Fruit fly (Drosophila melanogaster) whole organism, embryonic: ENCODE results near the gene Rdh.

ENCODE experiments used
- Aef1 ChIP-seq: fragments of 200-800 bp; sonication (Bioruptor generic); IDR thresholded peaks from 3 replicates; pipeline ENCODE4 v1.3.6; 2022; ENCODE audit warnings: missing biosample characterization, missing genetic modification characterization
- Awh ChIP-seq: fragments of 200-800 bp; sonication (Bioruptor generic); IDR thresholded peaks from 2 replicates; pipeline ENCODE4, ENCODE4 v1.3.6; 2022; ENCODE audit warnings: missing biosample characterization, missing genetic modification characterization
- B-H2 ChIP-seq: fragments of 200-800 bp; sonication (Bioruptor generic); optimal IDR thresholded peaks from 2 replicates; lab custom pipeline; 2018; ENCODE audit warnings: missing biosample characterization, mild to moderate bottlenecking, missing genetic modification characterization
- CG10267 ChIP-seq: fragments of 200-800 bp; sonication (Bioruptor generic); optimal IDR thresholded peaks from 2 replicates; lab custom pipeline; 2018; ENCODE audit warnings: missing biosample characterization, mild to moderate bottlenecking, missing genetic modification characterization, moderate library complexity
- CG10366 ChIP-seq: fragments of 200-800 bp; sonication (Bioruptor generic); IDR thresholded peaks from 2 replicates; pipeline ENCODE4 v1.3.6; 2022; ENCODE audit warnings: missing biosample characterization, missing genetic modification characterization
- CG11696 ChIP-seq: fragments of 200-800 bp; sonication (Bioruptor generic); IDR thresholded peaks from 2 replicates; pipeline ENCODE4 v1.3.6; 2022; ENCODE audit warnings: missing biosample characterization, missing genetic modification characterization
- CG12769 ChIP-seq: fragments of 200-800 bp; sonication (Bioruptor generic); optimal IDR thresholded peaks from 2 replicates; lab custom pipeline; 2019; ENCODE audit warnings: missing biosample characterization, mild to moderate bottlenecking, missing genetic modification characterization, moderate library complexity
- CG15073 ChIP-seq: fragments of 200-800 bp; sonication (Bioruptor generic); optimal IDR thresholded peaks from 2 replicates; lab custom pipeline; 2016; ENCODE audit warnings: missing biosample characterization, missing genetic modification characterization
- CG1603 ChIP-seq: fragments of 200-800 bp; sonication (Bioruptor generic); optimal IDR thresholded peaks from 2 replicates; lab custom pipeline; 2019; ENCODE audit warnings: missing biosample characterization, mild to moderate bottlenecking, missing genetic modification characterization, moderate library complexity
- CG16813 ChIP-seq: fragments of 200-800 bp; sonication (Bioruptor generic); IDR thresholded peaks from 3 replicates; pipeline ENCODE4 v1.3.6; 2022; ENCODE audit warnings: missing biosample characterization, missing genetic modification characterization; ENCODE audit not compliant: partially characterized antibody
- CG17802 ChIP-seq: fragments of 200-800 bp; sonication (Bioruptor generic); optimal IDR thresholded peaks from 2 replicates; lab custom pipeline; 2018; ENCODE audit warnings: missing biosample characterization, mild to moderate bottlenecking, missing genetic modification characterization, moderate library complexity
- CG2129 ChIP-seq: fragments of 200-800 bp; sonication (Bioruptor generic); IDR thresholded peaks from 2 replicates; pipeline ENCODE4 v1.3.6; 2022; ENCODE audit warnings: missing biosample characterization, missing genetic modification characterization; ENCODE audit not compliant: partially characterized antibody
- CG30020 ChIP-seq: fragments of 200-800 bp; optimal IDR thresholded peaks from 2 replicates; lab custom pipeline; 2019; ENCODE audit warnings: missing biosample characterization, mild to moderate bottlenecking, missing genetic modification characterization, moderate library complexity
- CG4360 ChIP-seq: fragments of 200-800 bp; sonication (Bioruptor generic); IDR thresholded peaks from 2 replicates; pipeline ENCODE4 v1.3.6; 2022; ENCODE audit warnings: missing biosample characterization, missing genetic modification characterization
- CG4854 ChIP-seq: fragments of 200-800 bp; sonication (Bioruptor generic); optimal IDR thresholded peaks from 2 replicates; lab custom pipeline; 2016; ENCODE audit warnings: missing biosample characterization, missing genetic modification characterization, inconsistent platforms
- CG5180 ChIP-seq: fragments of 200-800 bp; sonication (Bioruptor generic); optimal IDR thresholded peaks from 3 replicates; lab custom pipeline; 2017; ENCODE audit warnings: missing biosample characterization, missing genetic modification characterization, mild to moderate bottlenecking, moderate library complexity, missing genetic modification reagents
- CG6791 ChIP-seq: fragments of 200-800 bp; sonication (Bioruptor generic); IDR thresholded peaks from 3 replicates; pipeline ENCODE4 v1.3.6; 2022; ENCODE audit warnings: missing biosample characterization, missing genetic modification characterization; ENCODE audit not compliant: partially characterized antibody
- CG7839 ChIP-seq: fragments of 200-800 bp; sonication (Bioruptor generic); optimal IDR thresholded peaks from 3 replicates; lab custom pipeline; 2018; ENCODE audit warnings: missing biosample characterization, mild to moderate bottlenecking, missing genetic modification characterization, moderate library complexity
- CG8388 ChIP-seq: fragments of 200-800 bp; sonication (Bioruptor generic); optimal IDR thresholded peaks from 2 replicates; lab custom pipeline; 2019; ENCODE audit warnings: missing biosample characterization, mild to moderate bottlenecking, missing genetic modification characterization, moderate library complexity
- CG8944 ChIP-seq: fragments of 200-800 bp; sonication (Bioruptor generic); optimal IDR thresholded peaks from 3 replicates; lab custom pipeline; 2016; ENCODE audit warnings: missing biosample characterization, missing genetic modification characterization
- CoRest ChIP-seq: fragments of 200-800 bp; sonication (Bioruptor generic); optimal IDR thresholded peaks from 3 replicates; lab custom pipeline; 2018; ENCODE audit warnings: missing biosample characterization, mild to moderate bottlenecking, missing genetic modification characterization, moderate library complexity
- Dll ChIP-seq: fragments of 200-800 bp; sonication (Bioruptor generic); IDR thresholded peaks from 4 replicates; pipeline ENCODE4 v1.3.6; 2022; ENCODE audit warnings: missing biosample characterization, missing genetic modification characterization; ENCODE audit not compliant: partially characterized antibody
- Dref ChIP-seq: fragments of 200-800 bp; sonication (Bioruptor generic); IDR thresholded peaks from 2 replicates; pipeline ENCODE4 v1.3.6; 2022; ENCODE audit warnings: missing biosample characterization, missing genetic modification characterization
- E2f2 ChIP-seq: fragments of 200-800 bp; sonication (Bioruptor generic); IDR thresholded peaks from 2 replicates; pipeline ENCODE4 v1.3.6; 2022; ENCODE audit warnings: missing biosample characterization, missing genetic modification characterization
- ERR ChIP-seq: fragments of 200-800 bp; sonication (Bioruptor generic); optimal IDR thresholded peaks from 2 replicates; lab custom pipeline; 2016; ENCODE audit warnings: missing biosample characterization, missing genetic modification characterization
- Hmr ChIP-seq: fragments of 200-800 bp; sonication (Bioruptor generic); optimal IDR thresholded peaks from 3 replicates; lab custom pipeline; 2017; ENCODE audit warnings: mild to moderate bottlenecking, missing biosample characterization, missing genetic modification reagents, missing genetic modification characterization
- Hr39 ChIP-seq: fragments of >200 bp; optimal IDR thresholded peaks from 2 replicates; lab custom pipeline; 2017
- Max ChIP-seq: fragments of 200-800 bp; sonication (Bioruptor generic); optimal IDR thresholded peaks from 2 replicates; lab custom pipeline; 2016; ENCODE audit warnings: missing biosample characterization, mild to moderate bottlenecking, missing genetic modification characterization
- Med ChIP-seq: fragments of 200-800 bp; sonication (Bioruptor generic); peaks from one replicate; lab custom pipeline; 2016; ENCODE audit warnings: missing biosample characterization, missing genetic modification characterization, mild to moderate bottlenecking, inconsistent platforms, moderate library complexity
- Oli ChIP-seq: fragments of 200-800 bp; sonication (Bioruptor generic); optimal IDR thresholded peaks from 2 replicates; lab custom pipeline; 2018; ENCODE audit warnings: missing biosample characterization, mild to moderate bottlenecking, missing genetic modification characterization, moderate library complexity
- Pdp1 ChIP-seq, 2 experiments: fragments of 200-800 bp; sonication (Bioruptor generic); optimal IDR thresholded peaks; 3 replicates each; lab custom pipeline; 2016; ENCODE audit warnings: missing biosample characterization in 2 of 2, missing genetic modification characterization in 2 of 2, mild to moderate bottlenecking in 1 of 2, moderate library complexity in 1 of 2
- aop ChIP-seq: fragments of 200-800 bp; sonication (Bioruptor generic); IDR thresholded peaks from 2 replicates; pipeline ENCODE4 v1.3.6; 2022; ENCODE audit warnings: missing biosample characterization, missing genetic modification characterization
- btn ChIP-seq: fragments of 200-800 bp; sonication (Bioruptor generic); optimal IDR thresholded peaks from 2 replicates; lab custom pipeline; 2016; ENCODE audit warnings: missing biosample characterization, missing genetic modification characterization
- cas ChIP-seq: fragments of 200-800 bp; sonication (Bioruptor generic); IDR thresholded peaks from 2 replicates; pipeline ENCODE4 v1.3.6; 2022; ENCODE audit warnings: missing biosample characterization, missing genetic modification characterization
- da ChIP-seq: fragments of 200-800 bp; sonication (Bioruptor generic); optimal IDR thresholded peaks from 2 replicates; lab custom pipeline; 2016; ENCODE audit warnings: missing biosample characterization, missing genetic modification characterization
- dmrt11E ChIP-seq: fragments of 200-800 bp; sonication (Bioruptor generic); optimal IDR thresholded peaks from 3 replicates; lab custom pipeline; 2018; ENCODE audit warnings: missing biosample characterization, mild to moderate bottlenecking, missing genetic modification characterization, moderate library complexity
- grau ChIP-seq: fragments of 200-800 bp; optimal IDR thresholded peaks from 3 replicates; lab custom pipeline; 2019; ENCODE audit warnings: missing biosample characterization, mild to moderate bottlenecking, missing genetic modification characterization, moderate library complexity
- her ChIP-seq: fragments of 200-800 bp; sonication (Bioruptor generic); optimal IDR thresholded peaks from 2 replicates; lab custom pipeline; 2016; ENCODE audit warnings: missing biosample characterization, missing genetic modification characterization
- lbe ChIP-seq: fragments of 200-800 bp; sonication (Bioruptor generic); optimal IDR thresholded peaks from 2 replicates; lab custom pipeline; 2016; ENCODE audit warnings: missing biosample characterization, mild to moderate bottlenecking, missing genetic modification characterization
- lov ChIP-seq, 2 experiments: fragments of 200-800 bp in 1 of 2; fragments of >200 bp in 1 of 2; sonication (Bioruptor generic) in 1 of 2; IDR thresholded peaks in 1 of 2; optimal IDR thresholded peaks in 1 of 2; 2 replicates in 1 of 2; 3 replicates in 1 of 2; pipeline versions ENCODE4 v1.3.6 to Lab custom; 2017 to 2022; ENCODE audit warnings: missing biosample characterization in 1 of 2, missing genetic modification characterization in 1 of 2
- mirr ChIP-seq: fragments of 200-800 bp; sonication (Bioruptor generic); optimal IDR thresholded peaks from 3 replicates; lab custom pipeline; 2018; ENCODE audit warnings: missing biosample characterization, mild to moderate bottlenecking, missing genetic modification characterization
- odd ChIP-seq: fragments of 200-800 bp; sonication (Bioruptor generic); optimal IDR thresholded peaks from 2 replicates; lab custom pipeline; 2017; ENCODE audit warnings: missing biosample characterization, mild to moderate bottlenecking, missing genetic modification characterization
- org-1 ChIP-seq: fragments of 200-800 bp; sonication (Bioruptor generic); optimal IDR thresholded peaks from 2 replicates; lab custom pipeline; 2017; ENCODE audit warnings: missing biosample characterization, missing genetic modification characterization
- sc ChIP-seq, 3 experiments: fragments of >200 bp in 2 of 3; fragments of 200-800 bp in 1 of 3; sonication (Bioruptor generic) in 1 of 3; optimal IDR thresholded peaks; 2 replicates in 2 of 3; 3 replicates in 1 of 3; lab custom pipeline; 2017; ENCODE audit warnings: mild to moderate bottlenecking in 1 of 3, missing biosample characterization in 1 of 3, missing genetic modification characterization in 1 of 3, missing genetic modification reagents in 1 of 3
- sens ChIP-seq: fragments of 200-800 bp; sonication (Bioruptor generic); peaks from one replicate; lab custom pipeline; 2016; ENCODE audit warnings: missing biosample characterization, missing genetic modification characterization
- shn ChIP-seq: fragments of 200-800 bp; sonication (Bioruptor generic); optimal IDR thresholded peaks from 3 replicates; lab custom pipeline; 2016; ENCODE audit warnings: missing biosample characterization, missing genetic modification characterization
- sr ChIP-seq: fragments of 200-800 bp; sonication (Bioruptor generic); IDR thresholded peaks from 3 replicates; pipeline ENCODE4 v1.3.6; 2022; ENCODE audit warnings: missing biosample characterization, missing genetic modification characterization
- unc-4 ChIP-seq: fragments of 200-800 bp; sonication (Bioruptor generic); IDR thresholded peaks from 2 replicates; pipeline ENCODE4 v1.3.6; 2022; ENCODE audit warnings: missing biosample characterization, missing genetic modification characterization; ENCODE audit not compliant: partially characterized antibody
- zen ChIP-seq: fragments of 200-800 bp; sonication (Bioruptor generic); optimal IDR thresholded peaks from 3 replicates; lab custom pipeline; 2018; ENCODE audit warnings: missing biosample characterization, mild to moderate bottlenecking, missing genetic modification characterization, moderate library complexity
- zen2 ChIP-seq: fragments of 200-800 bp; sonication (Bioruptor generic); IDR thresholded peaks from 3 replicates; pipeline ENCODE4 v1.3.6; 2022; ENCODE audit warnings: missing biosample characterization, missing genetic modification characterization; ENCODE audit not compliant: partially characterized antibody

Rdh gene

DNA sequence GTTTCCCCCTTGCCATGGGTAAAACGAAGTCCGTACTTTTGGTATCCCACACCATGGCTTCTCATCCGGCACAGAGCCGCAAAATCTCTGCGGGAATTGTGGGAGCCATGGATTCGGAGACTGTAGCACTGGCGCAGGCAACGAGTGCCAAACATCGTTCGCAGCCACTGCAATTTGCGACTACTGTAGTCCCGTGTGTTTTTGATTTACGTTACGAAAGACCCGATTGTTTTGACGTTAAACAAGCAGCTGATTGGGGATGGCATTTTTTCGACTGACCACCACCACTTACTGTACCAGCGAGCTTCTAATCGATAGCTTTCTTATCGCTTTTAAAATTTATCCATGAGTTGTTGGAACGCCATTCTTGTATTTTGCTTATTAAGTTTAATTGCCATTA is 15.3 kb upstream of the Rdh start, which contains the start of gene CG32262 (continued):
- TF ChIP-seq sens (GFP tag; lab: Kevin White, UChicago) (peak; percentile 44), CG10267 (tag; lab: Kevin White, UChicago) (peak; percentile 34), mirr (GFP tag; lab: Kevin White, UChicago) (peak; percentile 5), CG1603 (peak; percentile 29), odd (GFP tag; lab: Kevin White, UChicago) (no peak), CoRest (no peak), unc-4 (GFP tag; lab: Robert Waterston, UW) (peak; percentile 65), btn (no peak), Oli (tag; lab: Kevin White, UChicago) (no peak), da (GFP tag; lab: Kevin White, UChicago) (no peak), grau (tag; lab: Kevin White, UChicago) (peak; percentile 85), zen2 (GFP tag; lab: Robert Waterston, UW) (peak; percentile 44; the same call in 2 of the 3 replicates), CG30020 (no peak), CG8388 (GFP tag; lab: Kevin White, UChicago) (peak; percentile 27), lbe (GFP tag; lab: Kevin White, UChicago) (no peak), CG4854 (no peak), Awh (no peak), dmrt11E (tag; lab: Kevin White, UChicago) (no peak), org-1 (GFP tag; lab: Kevin White, UChicago) (no peak), Hmr (GFP tag; lab: Kevin White, UChicago) (peak; percentile 22), ERR (GFP tag; lab: Kevin White, UChicago) (no peak), Dll (GFP tag; lab: Robert Waterston, UW) (peak; percentile 70), cas (GFP tag; lab: Robert Waterston, UW) (no peak), CG16813 (GFP tag; lab: Robert Waterston, UW) (peak; percentile 57; the same call in 2 of the 3 replicates), Med (peak; percentile 63), her (peak; percentile 11), Hr39 (lab: Kevin White, UChicago) (no peak), zen (tag; lab: Kevin White, UChicago) (no peak), CG4360 (GFP tag; lab: Robert Waterston, UW) (no peak), sc (optimal IDR thresholded peaks at IDR 0.05; lab: Kevin White, UChicago) (no peak), sc (GFP tag; optimal IDR thresholded peaks at IDR 0.05; lab: Kevin White, UChicago) (no peak), sr (GFP tag; lab: Robert Waterston, UW) (no peak), E2f2 (GFP tag; lab: Robert Waterston, UW) (peak; percentile 87), CG11696 (GFP tag; lab: Robert Waterston, UW) (no peak), CG2129 (GFP tag; lab: Robert Waterston, UW) (peak; percentile 17; the same call in 1 of the 2 replicates), CG15073 (no peak), CG6791 (GFP tag; lab: Robert Waterston, UW) (peak; percentile 72), CG7839 (tag; lab: Kevin White, UChicago) (no peak), shn (no peak), CG5180 (GFP tag; lab: Kevin White, UChicago) (peak; percentile 93), Aef1 (GFP tag; lab: Robert Waterston, UW) (no peak), B-H2 (peak; percentile 13), CG8944 (GFP tag; lab: Kevin White, UChicago) (no peak), lov (optimal IDR thresholded peaks at IDR 0.05; lab: Kevin White, UChicago) (no peak), lov (GFP tag; IDR thresholded peaks at IDR 0.05; lab: Robert Waterston, UW) (no peak), CG12769 (peak; percentile 16), CG10366 (no peak), Pdp1 (GFP tag; optimal IDR thresholded peaks at IDR 0.05; lab: Kevin White, UChicago) (peak in 1 of 2 experiments; percentile 82), Max (GFP tag; lab: Kevin White, UChicago) (no peak), Dref (GFP tag; lab: Robert Waterston, UW) (peak; percentile 84), aop (GFP tag; lab: Robert Waterston, UW) (no peak), CG17802 (tag; lab: Kevin White, UChicago) (no peak)
